Fruit fly (Drosophila melanogaster) whole organism, embryonic: ENCODE results near the gene Rbcn-3B.

ENCODE experiments used
- Antp ChIP-seq: fragments of 200-800 bp; sonication (Bioruptor generic); optimal IDR thresholded peaks from 3 replicates; lab custom pipeline; 2016; ENCODE audit warnings: missing biosample characterization, missing genetic modification characterization
- B-H2 ChIP-seq: fragments of 200-800 bp; sonication (Bioruptor generic); optimal IDR thresholded peaks from 2 replicates; lab custom pipeline; 2018; ENCODE audit warnings: missing biosample characterization, mild to moderate bottlenecking, missing genetic modification characterization
- CG11504 ChIP-seq: fragments of 200-800 bp; sonication (Bioruptor generic); optimal IDR thresholded peaks from 3 replicates; lab custom pipeline; 2019; ENCODE audit warnings: missing biosample characterization, mild to moderate bottlenecking, missing genetic modification characterization, moderate library complexity
- CG12219 ChIP-seq: fragments of 200-800 bp; sonication (Bioruptor generic); optimal IDR thresholded peaks from 3 replicates; lab custom pipeline; 2018; ENCODE audit warnings: missing biosample characterization, mild to moderate bottlenecking, missing genetic modification characterization
- CG12236 ChIP-seq: fragments of 200-800 bp; sonication (Bioruptor generic); optimal IDR thresholded peaks from 2 replicates; lab custom pipeline; 2016; ENCODE audit warnings: missing biosample characterization, missing genetic modification characterization
- CG12391 ChIP-seq: fragments of 200-800 bp; sonication (Bioruptor generic); optimal IDR thresholded peaks from 3 replicates; lab custom pipeline; 2018; ENCODE audit warnings: missing biosample characterization, mild to moderate bottlenecking, missing genetic modification characterization, moderate library complexity
- CG13424 ChIP-seq: fragments of 200-800 bp; sonication (Bioruptor generic); optimal IDR thresholded peaks from 2 replicates; lab custom pipeline; 2019; ENCODE audit warnings: missing biosample characterization, mild to moderate bottlenecking, missing genetic modification characterization, moderate library complexity
- CG14441 ChIP-seq: fragments of 200-800 bp; sonication (Bioruptor generic); IDR thresholded peaks from 2 replicates; pipeline ENCODE4 v1.3.6; 2022; ENCODE audit warnings: missing biosample characterization, missing genetic modification characterization
- CG14710 ChIP-seq: fragments of 200-800 bp; sonication (Bioruptor generic); optimal IDR thresholded peaks from 3 replicates; lab custom pipeline; 2019; ENCODE audit warnings: missing biosample characterization, mild to moderate bottlenecking, missing genetic modification characterization, moderate library complexity
- CG14860 ChIP-seq: fragments of 200-800 bp; sonication (Bioruptor generic); IDR thresholded peaks from 3 replicates; pipeline ENCODE4 v1.3.6; 2022; ENCODE audit warnings: missing biosample characterization, missing genetic modification characterization; ENCODE audit not compliant: partially characterized antibody
- CG1603 ChIP-seq: fragments of 200-800 bp; sonication (Bioruptor generic); optimal IDR thresholded peaks from 2 replicates; lab custom pipeline; 2019; ENCODE audit warnings: missing biosample characterization, mild to moderate bottlenecking, missing genetic modification characterization, moderate library complexity
- CG17359 ChIP-seq: fragments of 200-800 bp; sonication (Bioruptor generic); optimal IDR thresholded peaks from 3 replicates; lab custom pipeline; 2018; ENCODE audit warnings: missing biosample characterization, mild to moderate bottlenecking, missing genetic modification characterization, moderate library complexity
- CG30431 ChIP-seq: fragments of 200-800 bp; sonication (Bioruptor generic); optimal IDR thresholded peaks from 2 replicates; lab custom pipeline; 2017; ENCODE audit warnings: missing biosample characterization, missing genetic modification characterization
- CG31388 ChIP-seq: fragments of 200-800 bp; sonication (Bioruptor generic); optimal IDR thresholded peaks from 2 replicates; lab custom pipeline; 2016; ENCODE audit warnings: missing biosample characterization, missing genetic modification characterization
- CG3281 ChIP-seq: fragments of 200-800 bp; sonication (Bioruptor generic); optimal IDR thresholded peaks from 3 replicates; lab custom pipeline; 2017; ENCODE audit warnings: missing biosample characterization, mild to moderate bottlenecking, missing genetic modification characterization
- CG34376 ChIP-seq: fragments of 200-800 bp; sonication (Bioruptor generic); optimal IDR thresholded peaks from 2 replicates; lab custom pipeline; 2018; ENCODE audit warnings: missing biosample characterization, mild to moderate bottlenecking, missing genetic modification characterization
- CG4360 ChIP-seq: fragments of 200-800 bp; sonication (Bioruptor generic); IDR thresholded peaks from 2 replicates; pipeline ENCODE4 v1.3.6; 2022; ENCODE audit warnings: missing biosample characterization, missing genetic modification characterization
- CG5180 ChIP-seq: fragments of 200-800 bp; sonication (Bioruptor generic); optimal IDR thresholded peaks from 3 replicates; lab custom pipeline; 2017; ENCODE audit warnings: missing biosample characterization, missing genetic modification characterization, mild to moderate bottlenecking, moderate library complexity, missing genetic modification reagents
- CG6683 ChIP-seq: fragments of 200-800 bp; sonication (Bioruptor generic); optimal IDR thresholded peaks from 2 replicates; lab custom pipeline; 2017; ENCODE audit warnings: missing biosample characterization, mild to moderate bottlenecking, missing genetic modification characterization, missing genetic modification reagents
- CG7839 ChIP-seq: fragments of 200-800 bp; sonication (Bioruptor generic); optimal IDR thresholded peaks from 3 replicates; lab custom pipeline; 2018; ENCODE audit warnings: missing biosample characterization, mild to moderate bottlenecking, missing genetic modification characterization, moderate library complexity
- CG8089 ChIP-seq: fragments of 200-800 bp; sonication (Bioruptor generic); optimal IDR thresholded peaks from 3 replicates; lab custom pipeline; 2016; ENCODE audit warnings: missing biosample characterization, missing genetic modification characterization
- CG8290 ChIP-seq, 3 experiments: fragments of 200-800 bp; sonication (Bioruptor generic); optimal IDR thresholded peaks; 2 replicates each; lab custom pipeline; 2016 to 2019; ENCODE audit warnings: missing biosample characterization in 3 of 3, missing genetic modification characterization in 3 of 3, mild to moderate bottlenecking in 2 of 3, moderate library complexity in 1 of 3
- CG8944 ChIP-seq: fragments of 200-800 bp; sonication (Bioruptor generic); optimal IDR thresholded peaks from 3 replicates; lab custom pipeline; 2016; ENCODE audit warnings: missing biosample characterization, missing genetic modification characterization
- CG9876 ChIP-seq: fragments of 200-800 bp; sonication (Bioruptor generic); optimal IDR thresholded peaks from 2 replicates; lab custom pipeline; 2016; ENCODE audit warnings: missing biosample characterization, missing genetic modification characterization
- Dp ChIP-seq: fragments of 200-800 bp; sonication (Bioruptor generic); optimal IDR thresholded peaks from 2 replicates; lab custom pipeline; 2018; ENCODE audit warnings: missing biosample characterization, mild to moderate bottlenecking, missing genetic modification characterization, moderate library complexity
- ERR ChIP-seq: fragments of 200-800 bp; sonication (Bioruptor generic); optimal IDR thresholded peaks from 2 replicates; lab custom pipeline; 2016; ENCODE audit warnings: missing biosample characterization, missing genetic modification characterization
- Hey ChIP-seq: fragments of 200-800 bp; sonication (Bioruptor generic); optimal IDR thresholded peaks from 3 replicates; lab custom pipeline; 2018; ENCODE audit warnings: missing biosample characterization, mild to moderate bottlenecking, missing genetic modification characterization
- HmgZ ChIP-seq: fragments of 200-800 bp; sonication (Bioruptor generic); optimal IDR thresholded peaks from 2 replicates; lab custom pipeline; 2018; ENCODE audit warnings: missing biosample characterization, mild to moderate bottlenecking, missing genetic modification characterization
- Hr39 ChIP-seq: fragments of >200 bp; optimal IDR thresholded peaks from 2 replicates; lab custom pipeline; 2017
- Kr ChIP-seq: fragments of 200-800 bp; sonication (Bioruptor generic); optimal IDR thresholded peaks from 2 replicates; lab custom pipeline; 2017; ENCODE audit warnings: missing biosample characterization, mild to moderate bottlenecking, missing genetic modification characterization
- MESR4 ChIP-seq: fragments of 200-800 bp; sonication (Bioruptor generic); optimal IDR thresholded peaks from 2 replicates; lab custom pipeline; 2018; ENCODE audit warnings: missing biosample characterization, mild to moderate bottlenecking, missing genetic modification characterization, moderate library complexity
- Nf-YC ChIP-seq: fragments of 200-800 bp; optimal IDR thresholded peaks from 3 replicates; lab custom pipeline; 2019; ENCODE audit warnings: missing biosample characterization, mild to moderate bottlenecking, missing genetic modification characterization, moderate library complexity
- Poxn ChIP-seq: fragments of 200-800 bp; sonication (Bioruptor generic); IDR thresholded peaks from 2 replicates; pipeline ENCODE4 v1.3.6; 2022; ENCODE audit warnings: missing biosample characterization, missing genetic modification characterization
- Rfx ChIP-seq: fragments of 200-800 bp; sonication (Bioruptor generic); IDR thresholded peaks from 2 replicates; pipeline ENCODE4 v1.3.6; 2022; ENCODE audit warnings: missing biosample characterization, missing genetic modification characterization
- Spps ChIP-seq: fragments of 200-800 bp; sonication (Bioruptor generic); optimal IDR thresholded peaks from 2 replicates; lab custom pipeline; 2018; ENCODE audit warnings: missing biosample characterization, mild to moderate bottlenecking, missing genetic modification characterization
- Tbp ChIP-seq: fragments of >200 bp; optimal IDR thresholded peaks from 2 replicates; lab custom pipeline; 2018; ENCODE audit warnings: missing biosample characterization, missing genetic modification characterization
- bigmax ChIP-seq: fragments of 200-800 bp; sonication (Bioruptor generic); optimal IDR thresholded peaks from 2 replicates; lab custom pipeline; 2018; ENCODE audit warnings: missing biosample characterization, mild to moderate bottlenecking, missing genetic modification characterization
- cwo ChIP-seq: fragments of 200-800 bp; sonication (Bioruptor generic); optimal IDR thresholded peaks from 3 replicates; lab custom pipeline; 2017; ENCODE audit warnings: missing biosample characterization, missing genetic modification characterization, mild to moderate bottlenecking, moderate library complexity, missing genetic modification reagents
- grn ChIP-seq: fragments of 200-800 bp; sonication (Bioruptor generic); optimal IDR thresholded peaks from 3 replicates; lab custom pipeline; 2017; ENCODE audit warnings: missing biosample characterization, missing genetic modification characterization
- insv ChIP-seq, 2 experiments: fragments of 200-800 bp; sonication (Bioruptor generic); optimal IDR thresholded peaks; 3 replicates each; lab custom pipeline; 2016 to 2018; ENCODE audit warnings: missing biosample characterization in 2 of 2, missing genetic modification characterization in 2 of 2
- kay ChIP-seq: fragments of 200-800 bp; sonication (Bioruptor generic); optimal IDR thresholded peaks from 2 replicates; lab custom pipeline; 2016; ENCODE audit warnings: missing biosample characterization, missing genetic modification characterization
- lab ChIP-seq: fragments of 200-800 bp; sonication (Bioruptor generic); optimal IDR thresholded peaks from 3 replicates; lab custom pipeline; 2017; ENCODE audit warnings: missing biosample characterization, missing genetic modification characterization, mild to moderate bottlenecking, moderate library complexity, missing genetic modification reagents
- mld ChIP-seq: fragments of 200-800 bp; sonication (Bioruptor generic); IDR thresholded peaks from 3 replicates; pipeline ENCODE4 v1.3.6; 2022; ENCODE audit warnings: missing biosample characterization, missing genetic modification characterization; ENCODE audit not compliant: partially characterized antibody
- pb ChIP-seq: fragments of 200-800 bp; sonication (Bioruptor generic); optimal IDR thresholded peaks from 3 replicates; lab custom pipeline; 2016; ENCODE audit warnings: missing biosample characterization, missing genetic modification characterization
- psq ChIP-seq: fragments of 200-800 bp; sonication (Bioruptor generic); optimal IDR thresholded peaks from 2 replicates; lab custom pipeline; 2017; ENCODE audit warnings: missing biosample characterization, missing genetic modification characterization
- sens ChIP-seq: fragments of 200-800 bp; sonication (Bioruptor generic); peaks from one replicate; lab custom pipeline; 2016; ENCODE audit warnings: missing biosample characterization, missing genetic modification characterization
- trem ChIP-seq: fragments of 200-800 bp; optimal IDR thresholded peaks from 3 replicates; lab custom pipeline; 2019; ENCODE audit warnings: missing biosample characterization, mild to moderate bottlenecking, missing genetic modification characterization, moderate library complexity
- twi ChIP-seq: fragments of 200-800 bp; optimal IDR thresholded peaks from 2 replicates; lab custom pipeline; 2019; ENCODE audit warnings: missing biosample characterization, mild to moderate bottlenecking, missing genetic modification characterization, moderate library complexity
- zen ChIP-seq: fragments of 200-800 bp; sonication (Bioruptor generic); optimal IDR thresholded peaks from 3 replicates; lab custom pipeline; 2018; ENCODE audit warnings: missing biosample characterization, mild to moderate bottlenecking, missing genetic modification characterization, moderate library complexity
- zfh1 ChIP-seq: fragments of 200-800 bp; sonication (Bioruptor generic); IDR thresholded peaks from 3 replicates; pipeline ENCODE4 v1.3.6; 2022; ENCODE audit warnings: missing biosample characterization, missing genetic modification characterization

Rbcn-3B gene

dm6 chrX:1901605-1902136 lies 7.0 kb upstream of the Rbcn-3B start, which contains the start of gene Ldaf1 (continued):
- TF ChIP-seq CG8089 (GFP tag; lab: Kevin White, UChicago) (no peak), twi (tag; lab: Kevin White, UChicago) (no peak), CG7839 (tag; lab: Kevin White, UChicago) (no peak), CG1603 (tag; lab: Kevin White, UChicago) (peak; percentile 21), Hey (tag; lab: Kevin White, UChicago) (no peak), CG17359 (tag; lab: Kevin White, UChicago) (no peak), CG34376 (GFP tag; lab: Kevin White, UChicago) (peak; percentile 2), Tbp (no peak), CG14710 (tag; lab: Kevin White, UChicago) (peak; percentile 22), mld (GFP tag; lab: Robert Waterston, UW) (no peak), CG5180 (GFP tag; lab: Kevin White, UChicago) (no peak), Poxn (no peak), CG11504 (tag; lab: Kevin White, UChicago) (no peak), psq (no peak), grn (GFP tag; lab: Kevin White, UChicago) (no peak), bigmax (GFP tag; lab: Kevin White, UChicago) (no peak), Rfx (no peak), Nf-YC (tag; lab: Kevin White, UChicago) (no peak), CG8290 (GFP tag; optimal IDR thresholded peaks at IDR 0.05; lab: Kevin White, UChicago) (no peak), CG8290 (tag; optimal IDR thresholded peaks at IDR 0.05; lab: Kevin White, UChicago) (peak in 1 of 2 experiments; percentile 5), Spps (tag; lab: Kevin White, UChicago) (no peak), CG14441 (GFP tag; lab: Robert Waterston, UW) (no peak), CG12236 (GFP tag; lab: Kevin White, UChicago) (no peak), CG6683 (GFP tag; lab: Kevin White, UChicago) (no peak), Kr (GFP tag; lab: Kevin White, UChicago) (no peak), CG13424 (tag; lab: Kevin White, UChicago) (peak; percentile 5), sens (GFP tag; lab: Kevin White, UChicago) (peak; percentile 69), CG14860 (GFP tag; lab: Robert Waterston, UW) (no peak), CG8944 (no peak), CG30431 (GFP tag; lab: Kevin White, UChicago) (no peak), Antp (GFP tag; lab: Kevin White, UChicago) (no peak), zfh1 (GFP tag; lab: Robert Waterston, UW) (peak; percentile 26; the same call in 1 of the 3 replicates), Hr39 (no peak), kay (GFP tag; lab: Kevin White, UChicago) (no peak), HmgZ (tag; lab: Kevin White, UChicago) (peak; percentile 24), cwo (no peak), CG4360 (GFP tag; lab: Robert Waterston, UW) (no peak), insv (GFP tag; optimal IDR thresholded peaks at IDR 0.05; lab: Kevin White, UChicago) (no peak), CG3281 (peak; percentile 20), MESR4 (GFP tag; lab: Kevin White, UChicago) (peak; percentile 20), Dp (peak; percentile 54), lab (GFP tag; lab: Kevin White, UChicago) (no peak), zen (tag; lab: Kevin White, UChicago) (peak; percentile 6), pb (no peak), trem (peak; percentile 28), B-H2 (GFP tag; lab: Kevin White, UChicago) (peak; percentile 19), CG12219 (no peak), CG9876 (GFP tag; lab: Kevin White, UChicago) (no peak), CG12391 (tag; lab: Kevin White, UChicago) (no peak), ERR (GFP tag; lab: Kevin White, UChicago) (no peak), CG31388 (no peak)
